Worm (Caenorhabditis elegans) whole organism, L4 larva: Measurements from ENCODE around the gene F17C8.9.
"Not testable (repeated sequence)": the region's sequence is repeated elsewhere in the genome, so short reads cannot be mapped to it uniquely, and the experiment has no call there.

Experiments used
- daf-12 ChIP-seq: fragments of 150-350 bp; optimal IDR thresholded peaks from 2 replicates; lab custom pipeline; 2014; ENCODE audit warnings: missing biosample characterization, missing genetic modification reagents, missing genetic modification characterization
- dpl-1 ChIP-seq: fragments of 150-350 bp; optimal IDR thresholded peaks from 2 replicates; lab custom pipeline; 2014; ENCODE audit warnings: missing biosample characterization, missing genetic modification reagents, missing genetic modification characterization
- egl-27 ChIP-seq: sonication (generic microtip); optimal IDR thresholded peaks from 3 replicates; lab custom pipeline; 2017; ENCODE audit warnings: missing biosample characterization, missing genetic modification reagents, missing genetic modification characterization
- hlh-11 ChIP-seq: fragments of 200-800 bp; sonication (Bioruptor generic); optimal IDR thresholded peaks from 2 replicates; lab custom pipeline; 2018; ENCODE audit warnings: mild to moderate bottlenecking, missing genetic modification characterization, missing compliant biosample characterization
- lsy-2 ChIP-seq, 2 experiments: fragments of 150-350 bp in 1 of 2; sonication (generic microtip) in 1 of 2; optimal IDR thresholded peaks; 2 replicates each; lab custom pipeline; 2014 to 2017; ENCODE audit warnings: missing biosample characterization in 2 of 2, missing genetic modification characterization in 2 of 2
- mdl-1 ChIP-seq, 2 experiments: fragments of 150-350 bp in 1 of 2; sonication (generic microtip) in 1 of 2; optimal IDR thresholded peaks; 2 replicates each; lab custom pipeline; 2014 to 2017; ENCODE audit warnings: missing biosample characterization in 2 of 2, missing genetic modification characterization in 2 of 2
- nhr-102 ChIP-seq: sonication (generic microtip); optimal IDR thresholded peaks from 2 replicates; lab custom pipeline; 2016; ENCODE audit warnings: mild to moderate bottlenecking, missing genetic modification characterization, moderate library complexity, missing compliant biosample characterization
- nhr-237 ChIP-seq: sonication (generic microtip); optimal IDR thresholded peaks from 2 replicates; lab custom pipeline; 2017; ENCODE audit warnings: missing biosample characterization, missing genetic modification characterization
- nhr-28 ChIP-seq: fragments of 150-350 bp; optimal IDR thresholded peaks from 2 replicates; lab custom pipeline; 2014; ENCODE audit warnings: missing biosample characterization, missing genetic modification characterization
- snpc-4 ChIP-seq: fragments of 150-350 bp; optimal IDR thresholded peaks from 2 replicates; lab custom pipeline; 2014; ENCODE audit warnings: missing biosample characterization, missing genetic modification characterization
- unc-39 ChIP-seq: sonication (generic microtip); optimal IDR thresholded peaks from 2 replicates; lab custom pipeline; 2017; ENCODE audit warnings: missing biosample characterization, missing genetic modification characterization
- ztf-11 ChIP-seq: fragments of 150-350 bp; optimal IDR thresholded peaks from 2 replicates; lab custom pipeline; 2014; ENCODE audit warnings: missing biosample characterization, missing genetic modification characterization

- not testable (repeated sequence) for TF ChIP-seq unc-39 (tag; lab: Kevin White, UChicago); dpl-1; nhr-28; nhr-102 (tag; lab: Kevin White, UChicago); snpc-4; daf-12; ztf-11 (tag; lab: Kevin White, UChicago); nhr-237 (tag; lab: Kevin White, UChicago); mdl-1 (tag; optimal IDR thresholded peaks at IDR 0.05; lab: Kevin White, UChicago); egl-27; hlh-11
- TF ChIP-seq lsy-2 (tag; optimal IDR thresholded peaks at IDR 0.05; lab: Kevin White, UChicago) = peak in 1 of 2 experiments; percentile 38
Measured at ce11 chrIII:4752569-4752968, 18.4 kb downstream of the F17C8.9 start.
